Worm (Caenorhabditis elegans): ENCODE results near the gene srsx-14.

DNA sequence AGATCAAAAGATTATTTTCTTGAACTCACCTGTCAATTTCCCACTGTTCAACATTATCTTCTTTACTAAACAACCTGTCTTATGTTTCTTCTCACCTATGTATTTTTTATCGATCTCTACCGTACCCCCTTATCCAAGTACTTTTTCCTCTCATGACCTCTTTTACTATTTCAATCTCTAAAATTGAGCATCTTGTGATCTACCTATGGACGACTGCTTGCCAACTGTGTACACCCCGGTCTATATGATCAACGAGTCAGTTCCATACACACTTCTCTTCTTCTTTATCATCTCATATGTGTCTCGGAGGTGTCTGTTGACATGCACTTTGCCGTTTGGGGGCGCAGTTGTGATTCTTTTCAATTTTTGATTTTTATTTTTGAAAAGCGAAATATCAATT, 36.8 kb downstream of the srsx-14 start:
- TF ChIP-seq elt-3 (tag; optimal IDR thresholded peaks at IDR 0.05) (no peak), ham-2 (GFP tag; optimal IDR thresholded peaks at IDR 0.05) (no peak), blmp-1 (tag; optimal IDR thresholded peaks at IDR 0.05) (no peak), nhr-12 (tag; optimal IDR thresholded peaks at IDR 0.05) (no peak), ces-1 (GFP tag; optimal IDR thresholded peaks at IDR 0.05) (no peak), nhr-237 (tag; optimal IDR thresholded peaks at IDR 0.05) (no peak)
